Fruit fly (Drosophila melanogaster): ENCODE data around the gene AdipoR.

AdipoR gene

DNA sequence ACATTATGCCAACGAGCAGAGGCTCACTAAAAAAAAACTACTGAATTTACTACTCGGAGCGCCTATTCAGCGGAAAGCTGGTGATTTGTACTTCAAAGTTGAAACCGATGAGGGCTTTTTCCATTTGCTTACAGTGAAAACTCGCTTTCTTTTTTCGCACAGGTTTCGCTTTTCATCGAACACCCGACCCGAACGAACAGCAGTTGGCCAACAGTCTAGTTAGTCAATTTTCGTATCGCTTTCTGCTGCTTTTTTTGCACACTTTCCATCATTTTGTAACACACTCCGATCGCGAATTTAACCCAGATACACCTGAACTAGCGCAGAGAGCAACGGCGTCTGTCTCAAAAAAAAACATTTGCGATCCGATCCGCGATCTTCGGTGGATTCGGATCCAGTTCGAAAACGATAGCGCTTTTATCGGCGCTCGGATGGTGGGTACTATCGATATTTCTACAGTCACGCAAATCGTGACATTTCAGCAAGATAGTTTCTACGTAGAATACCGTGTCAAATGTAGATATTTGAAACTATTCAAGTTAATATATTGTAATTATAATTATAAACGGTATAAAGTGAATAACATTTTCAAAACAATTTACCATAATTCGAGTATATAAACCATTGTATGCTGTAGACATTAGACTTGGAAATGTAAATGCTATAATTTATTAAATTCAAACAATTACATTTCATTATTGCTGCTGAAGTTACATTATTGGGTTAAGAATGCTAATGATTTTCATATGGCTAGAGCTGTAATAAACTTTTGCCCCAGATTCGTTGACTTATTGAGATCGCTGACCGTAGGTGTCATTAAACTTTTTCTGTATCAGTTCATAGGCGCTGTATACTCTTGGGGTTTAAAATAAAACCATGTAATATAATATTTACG lies 19.1 kb downstream of the AdipoR start, which contains the start of gene CG5346 (continued):
- TF ChIP-seq CG9797 (GFP tag; optimal IDR thresholded peaks at IDR 0.05) = no peak
- no peak for TF ChIP-seq CG7372 (GFP tag; IDR thresholded peaks at IDR 0.05)
- no peak for TF ChIP-seq prd (optimal IDR thresholded peaks at IDR 0.05)
- no peak for TF ChIP-seq prd (GFP tag; IDR thresholded peaks at IDR 0.05)
- no peak for TF ChIP-seq dmrt11E (tag; optimal IDR thresholded peaks at IDR 0.05)
- TF ChIP-seq jumu (GFP tag; optimal IDR thresholded peaks at IDR 0.05) = no peak
- no peak for TF ChIP-seq CG8924 (tag; optimal IDR thresholded peaks at IDR 0.05)
- TF ChIP-seq fu2 (GFP tag; optimal IDR thresholded peaks at IDR 0.05) = no peak
- TF ChIP-seq CG14441 (GFP tag; IDR thresholded peaks at IDR 0.05) = no peak
- TF ChIP-seq CG3163 (GFP tag; optimal IDR thresholded peaks at IDR 0.05) = no peak
- TF ChIP-seq seq (GFP tag; IDR thresholded peaks at IDR 0.05) = no peak
- no peak for TF ChIP-seq Nf-YC (tag; optimal IDR thresholded peaks at IDR 0.05)
- TF ChIP-seq CG6683 (GFP tag; optimal IDR thresholded peaks at IDR 0.05) = no peak
- TF ChIP-seq wek (GFP tag; optimal IDR thresholded peaks at IDR 0.05) = no peak
- TF ChIP-seq hth (optimal IDR thresholded peaks at IDR 0.05) = no peak
- TF ChIP-seq CG7745 (tag; optimal IDR thresholded peaks at IDR 0.05) = no peak
- TF ChIP-seq schlank (tag; optimal IDR thresholded peaks at IDR 0.05) = no peak
- TF ChIP-seq maf-S (GFP tag; optimal IDR thresholded peaks at IDR 0.05) = no peak
- TF ChIP-seq bcd (GFP tag; optimal IDR thresholded peaks at IDR 0.05) = no peak
- TF ChIP-seq CG6854 (GFP tag; optimal IDR thresholded peaks at IDR 0.05) = no peak
- TF ChIP-seq CG3281 (GFP tag; optimal IDR thresholded peaks at IDR 0.05) = no peak
- no peak for TF ChIP-seq bigmax (GFP tag; optimal IDR thresholded peaks at IDR 0.05)
- no peak for TF ChIP-seq CG33557 (GFP tag; optimal IDR thresholded peaks at IDR 0.05)
- no peak for TF ChIP-seq pan (optimal IDR thresholded peaks at IDR 0.05)
- TF ChIP-seq pan (GFP tag; optimal IDR thresholded peaks at IDR 0.05 in 1 of 2, IDR thresholded peaks at IDR 0.05 in 1 of 2) = no peak
- no peak for TF ChIP-seq disco-r (GFP tag; optimal IDR thresholded peaks at IDR 0.05)
- TF ChIP-seq NC2β (GFP tag; optimal IDR thresholded peaks at IDR 0.05) = no peak
- TF ChIP-seq Mrtf (GFP tag; IDR thresholded peaks at IDR 0.05) = no peak
- TF ChIP-seq Opbp (GFP tag; IDR thresholded peaks at IDR 0.05; ENCODE audit: partially characterized antibody) = peak; percentile 88
- no peak for TF ChIP-seq tgo (GFP tag; IDR thresholded peaks at IDR 0.05)
- no peak for TF ChIP-seq pros (GFP tag; optimal IDR thresholded peaks at IDR 0.05)
- TF ChIP-seq klu (GFP tag; IDR thresholded peaks at IDR 0.05) = no peak
- no peak for TF ChIP-seq gsb (GFP tag; IDR thresholded peaks at IDR 0.05)
- no peak for TF ChIP-seq btn (GFP tag; optimal IDR thresholded peaks at IDR 0.05)
- no peak for TF ChIP-seq CG3847 (GFP tag; IDR thresholded peaks at IDR 0.05)
- TF ChIP-seq Xrp1 (GFP tag; IDR thresholded peaks at IDR 0.05) = no peak
- no peak for TF ChIP-seq chif (GFP tag; optimal IDR thresholded peaks at IDR 0.05)
- no peak for TF ChIP-seq aop (GFP tag; IDR thresholded peaks at IDR 0.05)
- no peak for TF ChIP-seq CrebB (tag; optimal IDR thresholded peaks at IDR 0.05)
- TF ChIP-seq usp (GFP tag; optimal IDR thresholded peaks at IDR 0.05) = no peak
- TF ChIP-seq Gug (GFP tag; IDR thresholded peaks at IDR 0.05) = no peak
- no peak for TF ChIP-seq ash1 (GFP tag; optimal IDR thresholded peaks at IDR 0.05)
- TF ChIP-seq bab2 (GFP tag; optimal IDR thresholded peaks at IDR 0.05) = no peak
- TF ChIP-seq Hmx (GFP tag; optimal IDR thresholded peaks at IDR 0.05) = no peak
- no peak for TF ChIP-seq vvl (GFP tag; IDR thresholded peaks at IDR 0.05)
- no peak for TF ChIP-seq Ssrp (tag; optimal IDR thresholded peaks at IDR 0.05)
- TF ChIP-seq Hsf (GFP tag; optimal IDR thresholded peaks at IDR 0.05) = no peak
- TF ChIP-seq CkIIα-i1 (GFP tag; IDR thresholded peaks at IDR 0.05) = no peak
- TF ChIP-seq Sry-β (GFP tag; optimal IDR thresholded peaks at IDR 0.05) = no peak
- no peak for TF ChIP-seq CG10267 (tag; optimal IDR thresholded peaks at IDR 0.05)
- no peak for TF ChIP-seq fd64A (GFP tag; optimal IDR thresholded peaks at IDR 0.05)
